Worm (Caenorhabditis elegans) whole organism, L2 larva: ENCODE measurements around the gene F44E7.5.

Source experiments
- F13H6.1 ChIP-seq: sonication (generic microtip); optimal IDR thresholded peaks from 2 replicates; lab custom pipeline; 2016; ENCODE audit warnings: missing genetic modification characterization, missing compliant biosample characterization
- R02D3.7 ChIP-seq: fragments of 150-350 bp; optimal IDR thresholded peaks from 2 replicates; lab custom pipeline; 2014; ENCODE audit warnings: missing biosample characterization, missing genetic modification characterization
- ama-1 ChIP-seq: fragments of 150-350 bp; optimal IDR thresholded peaks from 2 replicates; lab custom pipeline; 2018; ENCODE audit warnings: inconsistent platforms
- ceh-82 ChIP-seq: fragments of 150-350 bp; optimal IDR thresholded peaks from 2 replicates; lab custom pipeline; 2014; ENCODE audit warnings: missing biosample characterization, missing genetic modification characterization
- elt-3 ChIP-seq: sonication (generic microtip); optimal IDR thresholded peaks from 2 replicates; lab custom pipeline; 2017; ENCODE audit warnings: missing biosample characterization, missing genetic modification characterization
- gmeb-1 ChIP-seq: fragments of 150-350 bp; optimal IDR thresholded peaks from 2 replicates; lab custom pipeline; 2014; ENCODE audit warnings: missing biosample characterization, missing genetic modification characterization
- nhr-11 ChIP-seq: fragments of 150-350 bp; optimal IDR thresholded peaks from 2 replicates; lab custom pipeline; 2014; ENCODE audit warnings: missing biosample characterization, missing genetic modification characterization
- nhr-129 ChIP-seq: fragments of 150-350 bp; optimal IDR thresholded peaks from 2 replicates; lab custom pipeline; 2014; ENCODE audit warnings: missing biosample characterization, missing genetic modification characterization
- nhr-25 ChIP-seq: fragments of 150-350 bp; sonication (generic microtip); optimal IDR thresholded peaks from 3 replicates; lab custom pipeline; 2014; ENCODE audit warnings: missing biosample characterization, missing genetic modification characterization
- nhr-6 ChIP-seq: fragments of 150-350 bp; optimal IDR thresholded peaks from 2 replicates; lab custom pipeline; 2014; ENCODE audit warnings: missing biosample characterization, missing genetic modification characterization
- nhr-77 ChIP-seq: fragments of 150-350 bp; optimal IDR thresholded peaks from 2 replicates; lab custom pipeline; 2014; ENCODE audit warnings: missing biosample characterization, missing genetic modification characterization

ce11 chrV:5765081-5765480 is 15.6 kb downstream of the F44E7.5 start, which contains the start of gene pgph-2:
- TF ChIP-seq F13H6.1 (tag; lab: Kevin White, UChicago) (no peak), gmeb-1 (tag; lab: Kevin White, UChicago) (no peak), nhr-77 (tag; lab: Kevin White, UChicago) (no peak), elt-3 (no peak), R02D3.7 (tag; lab: Kevin White, UChicago) (no peak), ama-1 (no peak), nhr-11 (tag; lab: Kevin White, UChicago) (no peak), nhr-25 (tag; lab: Kevin White, UChicago) (no peak), nhr-6 (tag; lab: Kevin White, UChicago) (no peak), ceh-82 (tag; lab: Kevin White, UChicago) (no peak), nhr-129 (tag; lab: Kevin White, UChicago) (no peak)
